Fruit fly (Drosophila melanogaster): ENCODE data around the gene Mgstl.

Mgstl gene

DNA sequence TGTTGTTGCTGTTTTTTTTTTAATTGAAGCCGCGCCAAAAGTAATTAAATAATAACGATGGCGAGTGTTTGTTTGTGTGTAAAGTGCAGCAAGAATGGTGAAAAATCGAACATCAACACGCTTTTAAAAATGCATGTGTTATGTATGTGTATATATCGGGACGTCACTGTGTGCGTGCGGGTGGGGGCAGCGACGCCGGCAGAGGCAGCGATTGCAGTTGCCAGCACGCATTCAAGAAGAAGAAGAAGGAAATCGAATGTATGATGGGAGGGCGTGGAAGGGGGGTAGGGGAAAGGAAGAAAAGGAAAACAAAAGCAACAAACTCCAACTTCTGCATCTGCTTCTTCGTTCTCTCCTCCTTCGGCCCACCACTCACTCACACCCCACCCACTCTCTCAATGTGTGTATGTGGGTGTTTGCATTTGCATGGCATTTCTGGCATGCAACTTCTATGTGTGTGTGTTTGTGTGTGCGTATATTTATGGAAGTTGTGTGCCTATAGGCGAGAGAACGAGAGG lies 13.1 kb downstream of the Mgstl start:
- no peak for TF ChIP-seq CG7045 (GFP tag; optimal IDR thresholded peaks at IDR 0.05)
- TF ChIP-seq cic (GFP tag; optimal IDR thresholded peaks at IDR 0.05): no peak
- TF ChIP-seq tj (GFP tag; optimal IDR thresholded peaks at IDR 0.05): peak; percentile 2
- TF ChIP-seq Clk (GFP tag; optimal IDR thresholded peaks at IDR 0.05): no peak
- TF ChIP-seq CG1620 (GFP tag; optimal IDR thresholded peaks at IDR 0.05): no peak
- TF ChIP-seq CG11617 (GFP tag; optimal IDR thresholded peaks at IDR 0.05): no peak
- no peak for TF ChIP-seq ovo (GFP tag; optimal IDR thresholded peaks at IDR 0.05)
- no peak for TF ChIP-seq Mnt (GFP tag; optimal IDR thresholded peaks at IDR 0.05)
- no peak for TF ChIP-seq CG14711 (tag; optimal IDR thresholded peaks at IDR 0.05)
- TF ChIP-seq Crg-1 (GFP tag; optimal IDR thresholded peaks at IDR 0.05): no peak
- TF ChIP-seq bab1 (GFP tag; optimal IDR thresholded peaks at IDR 0.05): no peak
- TF ChIP-seq pad (GFP tag; optimal IDR thresholded peaks at IDR 0.05): peak; percentile 0
- TF ChIP-seq CG7101 (tag; optimal IDR thresholded peaks at IDR 0.05): no peak

DNA sequence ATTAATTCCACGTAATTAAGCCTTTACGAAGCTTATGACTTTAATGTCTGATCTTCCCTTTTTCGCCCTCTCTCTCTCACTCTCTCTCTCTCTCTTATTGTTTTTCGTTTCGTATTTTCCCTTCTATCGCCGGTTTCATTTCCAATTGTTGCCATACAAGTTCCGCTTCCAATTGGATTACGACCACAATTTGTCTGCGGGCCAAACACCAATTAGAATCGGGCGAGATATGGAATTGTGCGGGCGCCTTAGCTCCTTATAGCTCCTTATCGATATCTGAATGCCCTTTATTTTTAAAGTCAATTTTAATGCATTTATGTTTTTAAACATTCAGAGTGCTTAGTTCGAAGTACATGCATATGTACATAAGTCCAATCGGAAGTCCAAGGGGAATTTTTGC lies 14.8 kb downstream of the Mgstl start:
- no peak for TF ChIP-seq CG7101 (tag; optimal IDR thresholded peaks at IDR 0.05)
- TF ChIP-seq Hr96 (GFP tag; optimal IDR thresholded peaks at IDR 0.05): no peak
- TF ChIP-seq kay (GFP tag; ENCODE audit: borderline replicate concordance): no peak
- no peak for TF ChIP-seq CG12768 (GFP tag; optimal IDR thresholded peaks at IDR 0.05)
- TF ChIP-seq pad (GFP tag; optimal IDR thresholded peaks at IDR 0.05): no peak
- no peak for TF ChIP-seq tj (GFP tag; optimal IDR thresholded peaks at IDR 0.05)
- TF ChIP-seq CG11617 (GFP tag; optimal IDR thresholded peaks at IDR 0.05): no peak
- no peak for TF ChIP-seq toe (GFP tag; optimal IDR thresholded peaks at IDR 0.05)
- no peak for TF ChIP-seq cic (GFP tag; optimal IDR thresholded peaks at IDR 0.05)
- TF ChIP-seq CG7045 (GFP tag; optimal IDR thresholded peaks at IDR 0.05): no peak
- TF ChIP-seq ovo (GFP tag; optimal IDR thresholded peaks at IDR 0.05): no peak
- no peak for TF ChIP-seq Mnt (GFP tag; optimal IDR thresholded peaks at IDR 0.05)
- no peak for TF ChIP-seq Crg-1 (GFP tag; optimal IDR thresholded peaks at IDR 0.05)
- no peak for TF ChIP-seq cnc (optimal IDR thresholded peaks at IDR 0.05)
- TF ChIP-seq Clk (GFP tag; optimal IDR thresholded peaks at IDR 0.05): no peak
- no peak for TF ChIP-seq CG5204 (GFP tag; optimal IDR thresholded peaks at IDR 0.05)
- TF ChIP-seq CG33017 (tag; optimal IDR thresholded peaks at IDR 0.05): no peak

- TF ChIP-seq cic (GFP tag; optimal IDR thresholded peaks at IDR 0.05) (no peak), kay (GFP tag; ENCODE audit: borderline replicate concordance) (peak; percentile 17)
Measured at dm6 chrX:21058437-21058836, 16.5 kb downstream of the Mgstl start.

DNA sequence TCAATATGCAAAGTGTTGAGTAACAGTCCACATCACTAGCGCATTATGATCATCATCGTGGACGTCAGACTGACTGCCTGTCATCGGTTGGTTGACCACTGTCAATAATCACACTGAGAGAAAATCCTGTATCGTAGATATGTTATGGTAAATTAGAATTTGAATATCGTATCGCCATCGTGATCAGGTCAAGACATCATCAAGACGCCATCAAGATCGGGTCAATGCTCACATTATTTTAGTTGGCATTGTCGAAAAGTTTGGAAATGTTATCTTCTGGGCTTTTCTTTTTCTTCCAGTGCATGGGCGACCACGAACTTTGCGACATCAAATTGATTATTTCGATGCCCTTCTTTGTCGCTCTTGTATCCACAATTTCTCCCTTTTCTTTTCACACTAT lies 17.1 kb downstream of the Mgstl start:
- no peak for TF ChIP-seq kay (GFP tag; ENCODE audit: borderline replicate concordance)
- TF ChIP-seq CG33017 (tag; optimal IDR thresholded peaks at IDR 0.05): no peak
- TF ChIP-seq bab1 (GFP tag; optimal IDR thresholded peaks at IDR 0.05): peak; percentile 3
- TF ChIP-seq cic (GFP tag; optimal IDR thresholded peaks at IDR 0.05): no peak
- TF ChIP-seq Crg-1 (GFP tag; optimal IDR thresholded peaks at IDR 0.05): no peak
- TF ChIP-seq tj (GFP tag; optimal IDR thresholded peaks at IDR 0.05): peak; percentile 15
- TF ChIP-seq CG11617 (GFP tag; optimal IDR thresholded peaks at IDR 0.05): peak; percentile 1
- no peak for TF ChIP-seq CG7045 (GFP tag; optimal IDR thresholded peaks at IDR 0.05)
- no peak for TF ChIP-seq toe (GFP tag; optimal IDR thresholded peaks at IDR 0.05)
- no peak for TF ChIP-seq CG12768 (GFP tag; optimal IDR thresholded peaks at IDR 0.05)
- TF ChIP-seq Clk (GFP tag; optimal IDR thresholded peaks at IDR 0.05): no peak
- TF ChIP-seq CG7101 (tag; optimal IDR thresholded peaks at IDR 0.05): peak; percentile 32
- TF ChIP-seq cnc (optimal IDR thresholded peaks at IDR 0.05): no peak
- TF ChIP-seq CG1620 (GFP tag; optimal IDR thresholded peaks at IDR 0.05): no peak
- TF ChIP-seq CG5204 (GFP tag; optimal IDR thresholded peaks at IDR 0.05): no peak
- TF ChIP-seq ovo (GFP tag; optimal IDR thresholded peaks at IDR 0.05): no peak
- no peak for TF ChIP-seq pad (GFP tag; optimal IDR thresholded peaks at IDR 0.05)
- no peak for TF ChIP-seq Hr96 (GFP tag; optimal IDR thresholded peaks at IDR 0.05)
- peak; percentile 7 for TF ChIP-seq CG14711 (tag; optimal IDR thresholded peaks at IDR 0.05)
- no peak for TF ChIP-seq Mnt (GFP tag; optimal IDR thresholded peaks at IDR 0.05)

- TF ChIP-seq CG7101 (tag; optimal IDR thresholded peaks at IDR 0.05): no peak
- no peak for TF ChIP-seq toe (GFP tag; optimal IDR thresholded peaks at IDR 0.05)
- no peak for TF ChIP-seq cic (GFP tag; optimal IDR thresholded peaks at IDR 0.05)
- TF ChIP-seq CG5204 (GFP tag; optimal IDR thresholded peaks at IDR 0.05): no peak
- TF ChIP-seq bab1 (GFP tag; optimal IDR thresholded peaks at IDR 0.05): peak; percentile 28
- TF ChIP-seq tj (GFP tag; optimal IDR thresholded peaks at IDR 0.05): peak; percentile 79
Measured at dm6 chrX:21060579-21060978, 18.7 kb downstream of the Mgstl start.

DNA sequence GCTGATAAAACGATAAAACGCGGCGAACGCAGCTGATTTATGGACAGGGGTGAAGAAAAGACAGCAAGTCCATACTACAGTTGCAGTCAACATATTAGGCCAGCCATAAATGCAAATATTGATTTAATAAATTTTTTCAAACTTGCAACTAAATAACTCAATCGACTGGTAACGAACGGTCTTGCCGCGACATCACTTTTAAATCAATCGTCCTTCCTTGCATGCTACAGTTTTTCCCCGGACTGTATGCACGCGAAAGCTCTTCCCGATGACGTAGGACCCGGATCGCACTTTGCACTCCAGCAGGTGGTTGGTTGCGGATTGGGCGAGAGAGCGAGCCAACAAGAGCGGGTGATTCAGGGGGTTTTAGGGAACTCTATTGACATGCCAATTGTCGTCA lies 23.0 kb downstream of the Mgstl start:
- TF ChIP-seq CG14711 (tag; optimal IDR thresholded peaks at IDR 0.05) (peak; percentile 85), CG7101 (tag; optimal IDR thresholded peaks at IDR 0.05) (peak; percentile 93), CG5204 (GFP tag; optimal IDR thresholded peaks at IDR 0.05) (peak; percentile 80), cnc (optimal IDR thresholded peaks at IDR 0.05) (no peak), CG12768 (GFP tag; optimal IDR thresholded peaks at IDR 0.05) (peak; percentile 89), cic (GFP tag; optimal IDR thresholded peaks at IDR 0.05) (peak; percentile 11), CG1620 (GFP tag; optimal IDR thresholded peaks at IDR 0.05) (peak; percentile 62), Clk (GFP tag; optimal IDR thresholded peaks at IDR 0.05) (peak; percentile 54), Hr96 (GFP tag; optimal IDR thresholded peaks at IDR 0.05) (peak; percentile 91), CG33017 (tag; optimal IDR thresholded peaks at IDR 0.05) (peak; percentile 85), toe (GFP tag; optimal IDR thresholded peaks at IDR 0.05) (peak; percentile 50), Crg-1 (GFP tag; optimal IDR thresholded peaks at IDR 0.05) (peak; percentile 83), bab1 (GFP tag; optimal IDR thresholded peaks at IDR 0.05) (peak; percentile 88), CG11617 (GFP tag; optimal IDR thresholded peaks at IDR 0.05) (peak; percentile 92), kay (GFP tag; ENCODE audit: borderline replicate concordance) (peak; percentile 59), tj (GFP tag; optimal IDR thresholded peaks at IDR 0.05) (peak; percentile 79), CG7045 (GFP tag; optimal IDR thresholded peaks at IDR 0.05) (peak; percentile 80), Mnt (GFP tag; optimal IDR thresholded peaks at IDR 0.05) (peak; percentile 73), pad (GFP tag; optimal IDR thresholded peaks at IDR 0.05) (peak; percentile 72), ovo (GFP tag; optimal IDR thresholded peaks at IDR 0.05) (peak; percentile 20)
